Worm (Caenorhabditis elegans): ENCODE data around the gene skr-16.

ce11 chrIV:7191745-7192144 is 23.2 kb downstream of the skr-16 start, which contains the start of gene R13A1.5:
- TF ChIP-seq egl-27 (tag; optimal IDR thresholded peaks at IDR 0.05) (no peak), nhr-237 (tag; optimal IDR thresholded peaks at IDR 0.05) (no peak), dpl-1 (GFP tag; optimal IDR thresholded peaks at IDR 0.05) (no peak), ces-1 (GFP tag; optimal IDR thresholded peaks at IDR 0.05) (no peak), lin-13 (GFP tag; optimal IDR thresholded peaks at IDR 0.05) (no peak), snpc-4 (tag; optimal IDR thresholded peaks at IDR 0.05) (no peak), aha-1 (tag; optimal IDR thresholded peaks at IDR 0.05) (no peak)
